Worm (Caenorhabditis elegans): ENCODE results near the gene srh-234.

- TF ChIP-seq T22C8.4 (GFP tag; IDR thresholded peaks at IDR 0.05), result no peak
- no peak for TF ChIP-seq klf-2 (GFP tag; conservative IDR thresholded peaks at IDR 0.05)
- TF ChIP-seq ref-1 (GFP tag; conservative IDR thresholded peaks at IDR 0.05), result no peak
These were observed 16.2 kb downstream of the srh-234 start, which contains the start of gene srd-29 for ce11 chrV:7635469-7635868.

Data from whole organism, midembryonic.